Worm (Caenorhabditis elegans) whole organism, L2 larva: ENCODE measurements around the gene snfc-5.
A peak's percentile ranks its signal among the peaks of the same experiment; 100 is the strongest.

ENCODE experiments used
- C34F6.9 ChIP-seq: fragments of 150-350 bp; optimal IDR thresholded peaks from 2 replicates; lab custom pipeline; 2014; ENCODE audit warnings: missing biosample characterization, missing genetic modification characterization
- F13H6.1 ChIP-seq: sonication (generic microtip); optimal IDR thresholded peaks from 2 replicates; lab custom pipeline; 2016; ENCODE audit warnings: missing genetic modification characterization, missing compliant biosample characterization
- R02D3.7 ChIP-seq: fragments of 150-350 bp; optimal IDR thresholded peaks from 2 replicates; lab custom pipeline; 2014; ENCODE audit warnings: missing biosample characterization, missing genetic modification characterization
- Y55F3AM.14 ChIP-seq: fragments of 200-800 bp; sonication (Bioruptor generic); optimal IDR thresholded peaks from 2 replicates; lab custom pipeline; 2018; ENCODE audit warnings: mild to moderate bottlenecking, missing genetic modification characterization, missing compliant biosample characterization
- alr-1 ChIP-seq: fragments of 150-350 bp; optimal IDR thresholded peaks from 2 replicates; lab custom pipeline; 2014; ENCODE audit warnings: missing biosample characterization, missing genetic modification characterization
- aly-2 ChIP-seq: fragments of 150-350 bp; optimal IDR thresholded peaks from 2 replicates; lab custom pipeline; 2014; ENCODE audit warnings: missing biosample characterization, missing genetic modification characterization
- ama-1 ChIP-seq: fragments of 150-350 bp; optimal IDR thresholded peaks from 2 replicates; lab custom pipeline; 2018; ENCODE audit warnings: inconsistent platforms
- ceh-16 ChIP-seq: fragments of 150-350 bp; optimal IDR thresholded peaks from 2 replicates; lab custom pipeline; 2014; ENCODE audit warnings: missing biosample characterization, missing genetic modification characterization
- ceh-82 ChIP-seq: fragments of 150-350 bp; optimal IDR thresholded peaks from 2 replicates; lab custom pipeline; 2014; ENCODE audit warnings: missing biosample characterization, missing genetic modification characterization
- egl-27 ChIP-seq: sonication (generic microtip); optimal IDR thresholded peaks from 3 replicates; lab custom pipeline; 2017; ENCODE audit warnings: missing biosample characterization, missing genetic modification reagents, missing genetic modification characterization
- elt-3 ChIP-seq: sonication (generic microtip); optimal IDR thresholded peaks from 2 replicates; lab custom pipeline; 2017; ENCODE audit warnings: missing biosample characterization, missing genetic modification characterization
- fos-1 ChIP-seq: fragments of 150-350 bp; optimal IDR thresholded peaks from 2 replicates; lab custom pipeline; 2014; ENCODE audit warnings: missing biosample characterization, missing genetic modification characterization
- gmeb-1 ChIP-seq: fragments of 150-350 bp; optimal IDR thresholded peaks from 2 replicates; lab custom pipeline; 2014; ENCODE audit warnings: missing biosample characterization, missing genetic modification characterization
- lin-11 ChIP-seq: fragments of 150-350 bp; sonication (generic microtip); optimal IDR thresholded peaks from 2 replicates; lab custom pipeline; 2014; ENCODE audit warnings: missing biosample characterization, missing genetic modification characterization, inconsistent platforms, mixed read lengths
- lin-13 ChIP-seq: fragments of 150-350 bp; optimal IDR thresholded peaks from 2 replicates; lab custom pipeline; 2014; ENCODE audit warnings: missing biosample characterization, missing genetic modification reagents, missing genetic modification characterization
- lsy-2 ChIP-seq, 2 experiments: fragments of 150-350 bp in 1 of 2; sonication (generic microtip) in 1 of 2; optimal IDR thresholded peaks; 2 replicates each; lab custom pipeline; 2014 to 2017; ENCODE audit warnings: missing biosample characterization in 2 of 2, missing genetic modification characterization in 2 of 2
- mab-5 ChIP-seq: fragments of 150-350 bp; optimal IDR thresholded peaks from 2 replicates; lab custom pipeline; 2014; ENCODE audit warnings: missing biosample characterization, missing genetic modification characterization
- mbf-1 ChIP-seq: sonication (generic microtip); optimal IDR thresholded peaks from 2 replicates; lab custom pipeline; 2017; ENCODE audit warnings: missing biosample characterization, missing genetic modification characterization
- nhr-12 ChIP-seq: fragments of 150-350 bp; optimal IDR thresholded peaks from 2 replicates; lab custom pipeline; 2014; ENCODE audit warnings: missing biosample characterization, missing genetic modification characterization
- nhr-129 ChIP-seq: fragments of 150-350 bp; optimal IDR thresholded peaks from 2 replicates; lab custom pipeline; 2014; ENCODE audit warnings: missing biosample characterization, missing genetic modification characterization
- nhr-23 ChIP-seq: fragments of 150-350 bp; optimal IDR thresholded peaks from 2 replicates; lab custom pipeline; 2014; ENCODE audit warnings: missing biosample characterization, missing genetic modification reagents, missing genetic modification characterization
- nhr-237 ChIP-seq: fragments of 150-350 bp; optimal IDR thresholded peaks from 2 replicates; lab custom pipeline; 2014; ENCODE audit warnings: missing biosample characterization, missing genetic modification characterization
- nhr-25 ChIP-seq: fragments of 150-350 bp; sonication (generic microtip); optimal IDR thresholded peaks from 3 replicates; lab custom pipeline; 2014; ENCODE audit warnings: missing biosample characterization, missing genetic modification characterization
- nhr-6 ChIP-seq: fragments of 150-350 bp; optimal IDR thresholded peaks from 2 replicates; lab custom pipeline; 2014; ENCODE audit warnings: missing biosample characterization, missing genetic modification characterization
- snpc-4 ChIP-seq: fragments of 150-350 bp; optimal IDR thresholded peaks from 2 replicates; lab custom pipeline; 2014; ENCODE audit warnings: missing biosample characterization, missing genetic modification characterization
- unc-55 ChIP-seq: fragments of 150-350 bp; sonication (generic microtip); optimal IDR thresholded peaks from 3 replicates; lab custom pipeline; 2014; ENCODE audit warnings: missing biosample characterization, missing genetic modification reagents, missing genetic modification characterization
- unc-62 ChIP-seq: fragments of 150-350 bp; optimal IDR thresholded peaks from 2 replicates; lab custom pipeline; 2014; ENCODE audit warnings: missing biosample characterization, missing genetic modification reagents, missing genetic modification characterization
- zag-1 ChIP-seq: fragments of 150-350 bp; optimal IDR thresholded peaks from 2 replicates; lab custom pipeline; 2014; ENCODE audit warnings: missing biosample characterization, missing genetic modification characterization
- ztf-11 ChIP-seq: sonication (generic microtip); optimal IDR thresholded peaks from 2 replicates; lab custom pipeline; 2017; ENCODE audit warnings: missing biosample characterization, missing genetic modification characterization
- ztf-4 ChIP-seq: fragments of 150-350 bp; optimal IDR thresholded peaks from 2 replicates; lab custom pipeline; 2014; ENCODE audit warnings: missing biosample characterization, missing genetic modification characterization

snfc-5 gene

ce11 chrIII:4450773-4451423, 46.3 kb downstream of the snfc-5 start:
- no peak for TF ChIP-seq ztf-4
- TF ChIP-seq nhr-129 (tag; lab: Kevin White, UChicago), result no peak
- peak; percentile 6 for TF ChIP-seq nhr-25 (tag; lab: Kevin White, UChicago)
- TF ChIP-seq aly-2 (tag; lab: Kevin White, UChicago), result no peak
- TF ChIP-seq nhr-12, result no peak
- no peak for TF ChIP-seq unc-62 (GFP tag; lab: Kevin White, UChicago)
- no peak for TF ChIP-seq alr-1 (tag; lab: Kevin White, UChicago)

- TF ChIP-seq nhr-25 (tag; lab: Kevin White, UChicago), result peak; percentile 30
- TF ChIP-seq egl-27, result no peak
- TF ChIP-seq lsy-2 (tag; optimal IDR thresholded peaks at IDR 0.05; lab: Kevin White, UChicago), result peak in 1 of 2 experiments; percentile 32
These were observed 48.2 kb downstream of the snfc-5 start for ce11 chrIII:4452749-4453148.

- TF ChIP-seq nhr-237 (no peak), R02D3.7 (tag; lab: Kevin White, UChicago) (no peak), lsy-2 (tag; optimal IDR thresholded peaks at IDR 0.05; lab: Kevin White, UChicago) (no peak), unc-55 (GFP tag; lab: Kevin White, UChicago) (no peak), ceh-16 (tag; lab: Kevin White, UChicago) (no peak), gmeb-1 (tag; lab: Kevin White, UChicago) (no peak), ztf-11 (tag; lab: Kevin White, UChicago) (no peak), nhr-129 (tag; lab: Kevin White, UChicago) (no peak), F13H6.1 (tag; lab: Kevin White, UChicago) (no peak), elt-3 (tag; lab: Kevin White, UChicago) (no peak), mab-5 (tag; lab: Kevin White, UChicago) (no peak), nhr-23 (tag; lab: Kevin White, UChicago) (no peak)
- TF ChIP-seq, all 48 proteins: peak for 0
These were observed 48.7 kb downstream of the snfc-5 start for ce11 chrIII:4453301-4453700.

- TF ChIP-seq nhr-25 (tag; lab: Kevin White, UChicago) (peak; percentile 21), R02D3.7 (tag; lab: Kevin White, UChicago) (no peak), fos-1 (tag; lab: Kevin White, UChicago) (no peak), ceh-16 (tag; lab: Kevin White, UChicago) (peak; percentile 30)
These were observed 49.2 kb downstream of the snfc-5 start for ce11 chrIII:4453768-4454167.

ce11 chrIII:4454919-4455318, 50.3 kb downstream of the snfc-5 start:
- no peak for TF ChIP-seq nhr-25 (tag; lab: Kevin White, UChicago)
- no peak for TF ChIP-seq elt-3 (tag; lab: Kevin White, UChicago)
- no peak for TF ChIP-seq gmeb-1 (tag; lab: Kevin White, UChicago)
- no peak for TF ChIP-seq mab-5 (tag; lab: Kevin White, UChicago)
- no peak for TF ChIP-seq ceh-82 (tag; lab: Kevin White, UChicago)
- TF ChIP-seq unc-62 (GFP tag; lab: Kevin White, UChicago), result no peak
- TF ChIP-seq lin-13, result no peak
- no peak for TF ChIP-seq lin-11
- TF ChIP-seq lsy-2 (tag; optimal IDR thresholded peaks at IDR 0.05; lab: Kevin White, UChicago), result no peak
- no peak for TF ChIP-seq mbf-1
- no peak for TF ChIP-seq zag-1 (tag; lab: Kevin White, UChicago)
- TF ChIP-seq ama-1, result no peak
- no peak for TF ChIP-seq nhr-6 (tag; lab: Kevin White, UChicago)
- TF ChIP-seq Y55F3AM.14 (GFP tag; lab: Kevin White, UChicago), result no peak
- TF ChIP-seq C34F6.9, result no peak
- no peak for TF ChIP-seq fos-1 (tag; lab: Kevin White, UChicago)
- no peak for TF ChIP-seq snpc-4 (tag; lab: Kevin White, UChicago)
- no peak for TF ChIP-seq F13H6.1 (tag; lab: Kevin White, UChicago)
- TF ChIP-seq, all 48 proteins: peak for 0
